Worm (Caenorhabditis elegans) whole organism, late embryonic: ENCODE results near the gene ntp-1.

Experiments
- ama-1 ChIP-seq: fragments of 150-350 bp; optimal IDR thresholded peaks from 2 replicates; lab custom pipeline; 2014
- npax-4 ChIP-seq: sonication (generic microtip); optimal IDR thresholded peaks from 2 replicates; lab custom pipeline; 2016; ENCODE audit warnings: missing genetic modification characterization, missing compliant biosample characterization
- unc-55 ChIP-seq: sonication (generic microtip); optimal IDR thresholded peaks from 2 replicates; lab custom pipeline; 2017; ENCODE audit warnings: missing biosample characterization, missing genetic modification reagents, missing genetic modification characterization

DNA sequence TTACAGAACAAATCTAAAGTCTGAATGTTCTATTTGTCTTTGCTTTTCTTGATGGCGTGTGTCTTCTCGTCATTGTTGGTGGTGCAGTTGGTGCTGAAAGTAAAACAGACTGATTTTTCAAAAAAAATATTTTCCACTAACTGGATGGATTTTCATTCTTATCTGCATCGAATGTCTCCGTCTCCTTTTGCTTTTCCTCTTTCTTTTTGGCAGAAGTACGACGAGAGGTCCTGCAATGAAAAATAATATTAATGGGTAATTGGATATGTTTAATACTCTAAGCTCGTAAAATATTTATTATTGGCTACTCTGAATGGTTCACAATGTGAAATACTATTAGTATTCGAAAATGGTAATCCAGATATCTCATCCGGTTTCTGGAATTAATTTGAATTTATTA lies 34.5 kb downstream of the ntp-1 start, which contains the start of gene del-7:
- TF ChIP-seq ama-1 (lab: Kevin White, UChicago) (no peak), unc-55 (no peak), npax-4 (no peak)
